Worm (Caenorhabditis elegans): Measurements from ENCODE around the gene pigq-1.

Gene pigq-1

ce11 chrIV:11130774-11131173 is 16.3 kb downstream of the pigq-1 start:
- no peak for TF ChIP-seq daf-12 (tag; optimal IDR thresholded peaks at IDR 0.05)
- peak; percentile 44 for TF ChIP-seq nfya-1 (tag; optimal IDR thresholded peaks at IDR 0.05; ENCODE audit: insufficient read depth)
- TF ChIP-seq zag-1 (tag; optimal IDR thresholded peaks at IDR 0.05): no peak
- no peak for TF ChIP-seq jun-1 (tag; optimal IDR thresholded peaks at IDR 0.05)
- TF ChIP-seq pha-4 (tag; optimal IDR thresholded peaks at IDR 0.05): peak; percentile 29
- no peak for TF ChIP-seq aly-2 (tag; optimal IDR thresholded peaks at IDR 0.05)
- peak; percentile 11 for TF ChIP-seq pqm-1 (tag; optimal IDR thresholded peaks at IDR 0.05)
- TF ChIP-seq elt-2 (tag; optimal IDR thresholded peaks at IDR 0.05): peak; percentile 58
- no peak for TF ChIP-seq nhr-237 (tag; optimal IDR thresholded peaks at IDR 0.05)
- no peak for TF ChIP-seq elt-1 (tag; optimal IDR thresholded peaks at IDR 0.05)
- TF ChIP-seq ceh-28 (tag; optimal IDR thresholded peaks at IDR 0.05): no peak

ce11 chrIV:11126028-11126427 is 21.0 kb downstream of the pigq-1 start:
- TF ChIP-seq lin-15B (tag; optimal IDR thresholded peaks at IDR 0.05): no peak
- no peak for TF ChIP-seq nhr-67 (tag; optimal IDR thresholded peaks at IDR 0.05)
- TF ChIP-seq hmg-11 (tag; optimal IDR thresholded peaks at IDR 0.05): no peak
- TF ChIP-seq ama-1 (optimal IDR thresholded peaks at IDR 0.05): no peak
- TF ChIP-seq nhr-77 (tag; optimal IDR thresholded peaks at IDR 0.05): no peak
- no peak for TF ChIP-seq nhr-28 (tag; optimal IDR thresholded peaks at IDR 0.05)
- TF ChIP-seq fkh-10 (GFP tag; optimal IDR thresholded peaks at IDR 0.05): no peak
- TF ChIP-seq fos-1 (tag; optimal IDR thresholded peaks at IDR 0.05): no peak
- no peak for TF ChIP-seq ceh-82 (tag; optimal IDR thresholded peaks at IDR 0.05)
- TF ChIP-seq nhr-237 (tag; optimal IDR thresholded peaks at IDR 0.05): no peak
- no peak for TF ChIP-seq ztf-4 (tag; optimal IDR thresholded peaks at IDR 0.05)
- no peak for TF ChIP-seq nhr-25 (tag; optimal IDR thresholded peaks at IDR 0.05)
- no peak for TF ChIP-seq ztf-11 (tag; optimal IDR thresholded peaks at IDR 0.05)
- TF ChIP-seq egl-5 (tag; optimal IDR thresholded peaks at IDR 0.05): no peak
- no peak for TF ChIP-seq unc-62 (GFP tag; optimal IDR thresholded peaks at IDR 0.05)
- no peak for TF ChIP-seq elt-3 (tag; optimal IDR thresholded peaks at IDR 0.05)
- no peak for TF ChIP-seq eor-1 (tag; optimal IDR thresholded peaks at IDR 0.05)

ce11 chrIV:11126004-11126027 is 21.2 kb downstream of the pigq-1 start, which contains the start of gene swsn-4:
TSS of gene swsn-4 (plus strand) at chrIV:11126024.
- TF ChIP-seq sea-2 (GFP tag; optimal IDR thresholded peaks at IDR 0.05) (no peak), ama-1 (optimal IDR thresholded peaks at IDR 0.05) (no peak), unc-62 (GFP tag; optimal IDR thresholded peaks at IDR 0.05) (no peak), ceh-16 (tag; optimal IDR thresholded peaks at IDR 0.05) (no peak), egl-27 (tag; optimal IDR thresholded peaks at IDR 0.05) (no peak), lin-39 (tag; optimal IDR thresholded peaks at IDR 0.05) (no peak), nfya-1 (tag; optimal IDR thresholded peaks at IDR 0.05; ENCODE audit: insufficient read depth) (no peak), ztf-11 (tag; optimal IDR thresholded peaks at IDR 0.05) (no peak)

DNA sequence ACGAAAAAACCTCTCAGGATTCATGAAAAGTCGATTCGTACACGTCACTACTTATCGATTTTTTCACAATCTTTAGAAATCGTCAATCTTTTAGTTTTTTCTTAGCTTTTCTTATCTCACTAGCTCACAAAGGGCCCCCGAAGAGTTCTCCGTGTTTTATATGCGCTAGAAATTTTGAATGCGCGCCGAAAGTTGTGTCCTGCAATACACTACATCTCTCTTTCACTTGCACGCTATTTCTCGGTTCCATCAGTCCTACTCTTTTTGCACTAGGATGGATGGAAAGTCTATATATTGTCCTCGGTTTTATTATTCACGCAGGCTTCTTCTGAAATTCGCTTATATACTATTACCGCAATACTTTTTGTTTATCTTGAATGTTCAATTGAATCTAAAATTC is 21.4 kb downstream of the pigq-1 start:
- TF ChIP-seq ztf-11 (tag; optimal IDR thresholded peaks at IDR 0.05) (no peak), nhr-77 (tag; optimal IDR thresholded peaks at IDR 0.05) (no peak), mml-1 (tag; optimal IDR thresholded peaks at IDR 0.05) (no peak), ceh-82 (tag; optimal IDR thresholded peaks at IDR 0.05) (no peak), fkh-10 (GFP tag; optimal IDR thresholded peaks at IDR 0.05) (no peak), nhr-25 (tag; optimal IDR thresholded peaks at IDR 0.05) (no peak), nhr-12 (tag; optimal IDR thresholded peaks at IDR 0.05) (no peak), sea-2 (GFP tag; optimal IDR thresholded peaks at IDR 0.05) (no peak), eor-1 (tag; optimal IDR thresholded peaks at IDR 0.05) (no peak), elt-3 (tag; optimal IDR thresholded peaks at IDR 0.05) (no peak)

ce11 chrIV:11125200-11125599 is 21.8 kb downstream of the pigq-1 start:
- TF ChIP-seq lsy-12 (tag; optimal IDR thresholded peaks at IDR 0.05) (peak; percentile 27), ceh-16 (tag; optimal IDR thresholded peaks at IDR 0.05) (no peak), lin-15B (tag; optimal IDR thresholded peaks at IDR 0.05) (peak; percentile 67), nhr-25 (tag; optimal IDR thresholded peaks at IDR 0.05) (peak; percentile 42), pha-4 (tag; optimal IDR thresholded peaks at IDR 0.05) (peak; percentile 38), hmg-11 (tag; optimal IDR thresholded peaks at IDR 0.05) (peak; percentile 64), mdl-1 (tag; optimal IDR thresholded peaks at IDR 0.05) (no peak), snpc-4 (tag; optimal IDR thresholded peaks at IDR 0.05) (no peak), mml-1 (tag; optimal IDR thresholded peaks at IDR 0.05) (no peak), nhr-11 (tag; optimal IDR thresholded peaks at IDR 0.05) (no peak), elt-2 (tag; optimal IDR thresholded peaks at IDR 0.05) (peak; percentile 18), nhr-23 (tag; optimal IDR thresholded peaks at IDR 0.05) (peak; percentile 55), nhr-77 (tag; optimal IDR thresholded peaks at IDR 0.05) (no peak), ama-1 (optimal IDR thresholded peaks at IDR 0.05) (no peak), ceh-82 (tag; optimal IDR thresholded peaks at IDR 0.05) (no peak), unc-62 (GFP tag; optimal IDR thresholded peaks at IDR 0.05) (no peak), egl-27 (tag; optimal IDR thresholded peaks at IDR 0.05) (no peak), nfya-1 (tag; optimal IDR thresholded peaks at IDR 0.05; ENCODE audit: insufficient read depth) (peak; percentile 100), fkh-10 (GFP tag; optimal IDR thresholded peaks at IDR 0.05) (no peak), fos-1 (tag; optimal IDR thresholded peaks at IDR 0.05) (no peak), ceh-9 (tag; optimal IDR thresholded peaks at IDR 0.05) (no peak), lin-39 (tag; optimal IDR thresholded peaks at IDR 0.05) (peak; percentile 50)
